Worm (Caenorhabditis elegans): Measurements from ENCODE around the gene gpa-9.

gpa-9 gene

DNA sequence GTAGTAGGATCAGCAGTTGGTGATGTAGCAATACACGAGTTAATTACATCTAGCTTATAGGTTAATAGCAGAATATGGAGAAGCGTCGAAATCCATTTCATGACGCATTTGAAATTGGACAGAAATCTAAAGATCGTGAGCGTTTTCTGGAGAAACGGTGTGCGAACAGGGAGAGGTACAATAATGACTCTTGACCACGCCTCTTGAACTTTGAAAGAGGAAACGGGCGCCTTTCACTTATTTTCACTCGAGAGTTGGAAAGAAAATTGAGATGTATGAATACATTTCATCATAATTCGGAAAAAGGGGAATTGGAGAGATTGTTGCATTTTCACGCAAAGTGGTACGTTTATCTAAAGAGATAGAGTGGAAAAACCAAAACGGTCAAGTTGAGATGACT, 19.4 kb downstream of the gpa-9 start, which contains the start of gene F56H9.6:
Gene F56H9.6 (minus strand): TSS at position 101 of the 400 bp plus-strand sequence.
- TF ChIP-seq W03F9.2 (tag; optimal IDR thresholded peaks at IDR 0.05) (no peak), him-1 (tag; optimal IDR thresholded peaks at IDR 0.05) (no peak), dao-5 (tag; optimal IDR thresholded peaks at IDR 0.05) (no peak)

DNA sequence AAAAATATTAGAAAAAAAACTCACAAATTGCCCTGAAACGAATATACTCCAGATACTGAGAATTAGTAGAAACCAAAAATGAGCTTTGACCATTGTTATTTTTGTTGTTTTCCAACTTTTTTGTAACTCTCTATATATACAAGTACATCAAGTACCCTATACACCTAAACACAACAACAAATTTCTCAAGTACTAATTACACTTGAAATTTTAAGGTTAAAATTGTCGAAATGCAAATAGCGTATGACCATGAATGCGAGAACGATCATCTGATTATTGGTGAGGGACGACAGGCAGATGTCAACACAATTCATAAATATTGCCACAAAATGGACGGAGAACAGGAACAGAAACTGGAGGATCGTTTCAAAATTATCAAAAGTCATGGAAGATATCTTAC, 24.7 kb downstream of the gpa-9 start, which contains the start of gene F56H9.9:
Gene F56H9.9 (minus strand): TSS at position 101 of the 400 bp plus-strand sequence.
- TF ChIP-seq W03F9.2 (tag; optimal IDR thresholded peaks at IDR 0.05), result no peak
- TF ChIP-seq him-1 (tag; optimal IDR thresholded peaks at IDR 0.05), result no peak
- no peak for TF ChIP-seq dao-5 (tag; optimal IDR thresholded peaks at IDR 0.05)

DNA sequence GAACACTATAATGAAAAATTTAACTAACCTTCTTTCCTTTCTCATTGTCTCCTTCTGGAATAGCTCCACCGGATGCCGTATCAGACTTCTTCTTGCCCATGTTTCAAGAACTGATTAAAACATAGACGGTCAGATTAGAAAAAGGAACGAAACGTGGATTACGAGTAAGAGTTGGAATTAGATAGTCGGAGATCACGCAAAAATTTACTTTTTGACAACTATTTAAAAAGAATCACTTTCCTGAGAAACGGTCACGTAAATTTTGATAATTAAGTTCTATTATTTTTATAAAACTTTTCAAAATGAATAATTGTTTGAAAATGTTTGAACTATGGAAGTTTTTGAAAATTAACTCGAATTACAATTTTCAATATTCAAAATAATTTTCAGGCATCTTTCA, 37.0 kb downstream of the gpa-9 start, which contains the start of gene cyc-2.2:
Gene cyc-2.2 (minus strand): TSS at position 101 of the 400 bp plus-strand sequence.
- TF ChIP-seq him-1 (tag; optimal IDR thresholded peaks at IDR 0.05), result no peak
- TF ChIP-seq W03F9.2 (tag; optimal IDR thresholded peaks at IDR 0.05), result no peak
- TF ChIP-seq dao-5 (tag; optimal IDR thresholded peaks at IDR 0.05), result no peak

DNA sequence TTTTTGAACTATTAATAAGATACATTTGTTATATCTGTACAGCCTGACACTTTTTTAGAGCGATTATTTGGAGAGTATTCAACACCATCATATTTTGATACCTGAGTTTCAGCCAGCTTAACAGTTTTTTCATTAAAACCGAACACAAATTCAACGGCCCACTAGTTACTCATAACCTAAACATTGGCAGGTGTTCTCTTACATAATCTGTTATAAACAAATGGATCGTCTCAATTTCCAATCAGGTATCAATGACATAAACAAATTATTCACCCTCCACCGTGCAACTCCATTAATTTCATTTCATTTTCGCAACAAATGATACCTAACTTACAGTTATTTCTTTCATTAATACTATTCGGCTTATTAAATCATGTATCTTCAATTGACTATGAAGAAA, 38.1 kb downstream of the gpa-9 start, which contains the start of gene cubn-1:
Gene cubn-1 (plus strand): TSS at position 301 of the 400 bp plus-strand sequence.
- TF ChIP-seq dao-5 (tag; optimal IDR thresholded peaks at IDR 0.05) (no peak), him-1 (tag; optimal IDR thresholded peaks at IDR 0.05) (no peak), W03F9.2 (tag; optimal IDR thresholded peaks at IDR 0.05) (no peak)

DNA sequence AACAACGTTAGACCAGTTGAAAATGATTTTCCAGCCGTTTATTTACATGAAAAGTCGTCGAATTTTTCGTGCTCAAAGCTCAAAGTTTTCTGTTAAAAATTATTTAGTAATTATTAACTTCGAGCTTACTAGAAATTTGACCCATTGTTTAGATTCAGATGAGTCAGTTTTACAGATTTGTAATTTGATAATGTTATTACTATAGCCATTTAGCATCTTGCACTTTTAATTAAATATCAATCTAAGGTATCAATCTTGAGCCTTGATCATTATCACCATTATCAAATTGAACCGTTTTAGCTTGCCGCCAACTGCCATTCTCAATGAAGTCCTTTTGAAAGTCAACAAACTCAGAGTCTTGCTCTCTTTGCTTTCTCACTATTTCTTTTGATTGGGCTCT, 39.6 kb downstream of the gpa-9 start, which contains the start of gene ZC116.1:
Gene ZC116.1 (plus strand): TSS at position 301 of the 400 bp plus-strand sequence.
- no peak for TF ChIP-seq W03F9.2 (tag; optimal IDR thresholded peaks at IDR 0.05)
- no peak for TF ChIP-seq him-1 (tag; optimal IDR thresholded peaks at IDR 0.05)
- no peak for TF ChIP-seq dao-5 (tag; optimal IDR thresholded peaks at IDR 0.05)

DNA sequence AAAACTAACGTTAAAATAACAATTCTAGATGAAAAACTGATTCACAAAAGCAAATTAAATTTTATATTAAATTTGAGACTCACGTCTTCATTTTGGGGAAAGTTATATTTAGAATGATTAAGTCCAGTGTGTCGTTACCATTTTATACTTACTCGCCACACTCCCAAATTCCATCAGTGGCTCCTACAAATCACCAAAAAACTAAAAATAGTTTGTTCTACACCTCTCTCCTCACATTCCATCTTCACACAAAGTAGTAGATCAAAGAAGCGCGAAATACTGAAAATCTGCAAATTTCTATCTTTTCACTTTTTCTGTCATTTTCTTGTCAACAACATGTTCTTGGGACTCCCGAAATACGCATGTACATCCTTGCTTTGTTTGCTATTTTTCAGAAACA, 40.3 kb downstream of the gpa-9 start, which contains the start of gene ZC116.5:
Gene ZC116.5 (minus strand): TSS at position 101 of the 400 bp plus-strand sequence.
- TF ChIP-seq dao-5 (tag; optimal IDR thresholded peaks at IDR 0.05), result no peak
- no peak for TF ChIP-seq W03F9.2 (tag; optimal IDR thresholded peaks at IDR 0.05)
- TF ChIP-seq him-1 (tag; optimal IDR thresholded peaks at IDR 0.05), result no peak

DNA sequence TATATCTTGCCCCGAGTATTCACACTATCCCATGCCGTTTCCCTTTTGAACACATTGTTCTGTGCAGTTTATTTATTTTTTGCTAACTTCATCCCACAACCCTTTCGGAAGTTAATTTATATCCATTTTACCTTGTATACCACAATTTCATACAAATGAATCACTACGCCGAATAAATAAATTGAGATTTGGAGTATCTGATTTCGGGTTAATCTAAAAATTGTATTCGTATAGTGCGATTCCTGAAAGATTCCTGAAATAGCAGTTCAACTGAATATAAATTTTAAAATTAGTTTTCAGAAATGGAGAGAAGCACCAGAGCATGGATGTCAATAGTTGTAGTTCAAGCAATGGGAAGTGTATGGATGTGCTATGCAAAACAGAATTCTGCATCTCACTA, 42.0 kb downstream of the gpa-9 start, which contains the start of gene erg-28:
Gene erg-28 (plus strand): TSS at position 301 of the 400 bp plus-strand sequence.
- TF ChIP-seq him-1 (tag; optimal IDR thresholded peaks at IDR 0.05), result no peak

DNA sequence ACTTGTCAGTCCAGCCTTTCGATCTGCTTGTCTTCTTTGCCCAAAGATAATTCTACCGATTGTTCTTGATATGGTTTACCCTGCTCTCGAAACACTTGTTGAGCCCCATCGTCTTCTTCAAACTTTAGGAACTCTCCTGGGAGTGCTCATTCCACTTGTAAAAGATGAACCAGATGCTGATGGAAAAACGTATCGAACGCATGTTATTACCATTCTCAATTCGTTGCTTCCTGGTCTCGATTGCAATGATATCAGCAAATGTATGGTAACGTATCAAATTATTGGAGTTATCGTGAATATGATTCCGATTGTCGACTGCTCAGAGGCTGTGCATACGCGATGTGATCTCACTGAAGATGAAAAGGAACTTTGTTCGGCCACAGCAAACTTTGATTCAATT, 47.3 kb downstream of the gpa-9 start:
- no peak for TF ChIP-seq him-1 (tag; optimal IDR thresholded peaks at IDR 0.05)
- no peak for TF ChIP-seq dao-5 (tag; optimal IDR thresholded peaks at IDR 0.05)
- no peak for TF ChIP-seq W03F9.2 (tag; optimal IDR thresholded peaks at IDR 0.05)

DNA sequence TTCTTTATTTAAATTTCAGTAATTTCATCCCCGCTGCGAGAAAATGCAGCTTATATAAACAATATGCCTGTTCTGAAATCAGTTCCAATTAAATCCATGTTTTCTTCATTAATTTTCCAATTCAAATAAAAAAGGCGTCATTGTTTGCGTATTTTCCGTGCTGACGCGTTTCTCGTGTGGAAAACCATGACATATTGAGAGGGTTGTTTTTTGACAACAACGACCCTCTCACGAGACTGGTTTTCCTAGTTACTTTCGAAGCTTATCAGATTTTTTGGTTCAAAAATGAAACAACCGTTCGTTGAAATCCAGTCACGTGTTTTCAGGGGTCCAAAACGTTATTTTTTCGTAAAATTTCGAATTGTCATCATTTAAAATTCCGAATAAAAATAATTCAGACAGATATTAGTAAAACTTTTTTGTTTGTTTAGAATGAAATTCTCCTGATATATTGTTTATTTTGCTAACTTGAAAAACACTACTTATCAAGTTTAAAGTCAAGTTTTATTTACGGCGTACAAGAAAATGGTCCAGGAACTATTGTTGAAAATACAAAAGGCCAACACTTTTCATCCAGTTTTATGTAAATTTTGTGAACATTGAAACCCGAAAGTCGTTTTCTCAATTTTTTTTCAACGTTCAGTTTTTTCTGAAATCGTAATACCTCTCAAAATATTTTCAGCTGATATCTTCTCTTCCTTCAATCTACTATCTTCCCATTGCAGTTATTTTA, 49.4 kb downstream of the gpa-9 start, which contains the start of gene C14C10.5:
Gene C14C10.5 (plus strand): TSS at position 683 of the 733 bp plus-strand sequence.
- TF ChIP-seq dao-5 (tag; optimal IDR thresholded peaks at IDR 0.05) (no peak), him-1 (tag; optimal IDR thresholded peaks at IDR 0.05) (no peak), W03F9.2 (tag; optimal IDR thresholded peaks at IDR 0.05) (no peak)

DNA sequence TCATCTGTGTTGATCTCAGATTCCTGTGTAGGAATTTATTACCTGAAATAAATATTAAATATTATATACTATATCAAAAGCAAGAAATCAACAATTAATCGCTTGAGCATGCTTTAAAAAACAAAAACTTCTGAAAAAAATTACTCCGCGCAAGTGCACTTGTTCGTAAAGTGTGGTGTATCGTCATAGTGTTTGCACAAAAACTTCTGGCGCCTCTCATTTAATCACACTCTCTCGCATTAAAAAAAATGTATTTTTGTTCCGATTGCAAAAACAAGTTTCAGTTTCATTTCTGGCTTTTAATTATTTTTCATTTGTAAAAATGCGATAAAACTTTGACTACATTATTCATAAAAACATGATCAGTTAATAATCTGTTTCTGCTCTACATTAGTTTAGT, 50.0 kb downstream of the gpa-9 start, which contains the start of the genes C14C10.10 and ril-2:
Gene C14C10.10 (minus strand): TSS at position 19 of the 400 bp plus-strand sequence.
Gene ril-2 (minus strand): TSS at position 48 of the 400 bp plus-strand sequence.
- TF ChIP-seq dao-5 (tag; optimal IDR thresholded peaks at IDR 0.05) (no peak), him-1 (tag; optimal IDR thresholded peaks at IDR 0.05) (no peak), W03F9.2 (tag; optimal IDR thresholded peaks at IDR 0.05) (no peak)

DNA sequence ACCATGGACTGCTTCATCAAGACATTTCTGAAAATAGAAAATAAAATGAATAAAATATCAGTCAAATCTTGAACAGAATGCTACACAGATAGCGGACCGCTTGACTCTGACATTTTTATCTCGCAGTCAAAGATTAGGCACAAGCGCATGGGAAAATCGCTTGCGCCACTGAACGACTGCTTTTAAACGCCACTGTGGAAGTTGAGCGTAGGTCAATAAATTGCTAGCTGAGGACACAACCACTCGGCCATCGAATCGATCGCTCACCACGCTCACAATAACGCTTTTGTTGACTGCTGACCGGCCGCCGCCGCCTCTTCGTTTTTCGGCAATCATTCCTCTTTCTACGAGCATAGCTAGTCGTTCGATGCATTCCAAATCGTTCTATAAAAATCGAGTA, 52.3 kb downstream of the gpa-9 start:
- no peak for TF ChIP-seq him-1 (tag; optimal IDR thresholded peaks at IDR 0.05)
- TF ChIP-seq dao-5 (tag; optimal IDR thresholded peaks at IDR 0.05), result peak; percentile 55
- no peak for TF ChIP-seq W03F9.2 (tag; optimal IDR thresholded peaks at IDR 0.05)

DNA sequence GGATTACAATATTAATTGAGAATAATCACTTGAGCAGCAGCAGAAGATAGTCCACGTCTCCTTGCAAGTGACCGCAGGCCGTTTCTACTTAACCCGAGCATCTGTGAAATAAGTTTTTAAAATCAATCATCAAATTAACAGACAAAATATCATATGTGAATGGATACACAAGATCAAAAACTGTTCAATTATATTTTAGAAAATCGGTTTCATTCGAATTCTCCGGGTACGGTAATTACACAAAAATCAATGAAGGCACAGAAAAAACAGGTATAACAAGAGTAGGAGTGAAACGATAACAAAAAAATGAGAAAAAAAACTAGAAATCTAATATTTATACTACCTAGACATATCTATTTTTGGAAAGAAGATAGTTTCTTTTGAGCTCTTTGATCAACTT, 52.9 kb downstream of the gpa-9 start, which contains the start of gene mma-1:
Gene mma-1 (minus strand): TSS at position 101 of the 400 bp plus-strand sequence.
- TF ChIP-seq W03F9.2 (tag; optimal IDR thresholded peaks at IDR 0.05) (no peak), dao-5 (tag; optimal IDR thresholded peaks at IDR 0.05) (no peak), him-1 (tag; optimal IDR thresholded peaks at IDR 0.05) (no peak)

All from whole organism, L4/young adult.